Fruit fly (Drosophila melanogaster) whole organism, adult: ENCODE data around the gene shep.

Experiments
- CG11617 ChIP-seq: fragments of 200-800 bp; sonication (Bioruptor generic); optimal IDR thresholded peaks from 2 replicates; lab custom pipeline; 2017; ENCODE audit warnings: mild to moderate bottlenecking, missing biosample characterization, missing genetic modification reagents, missing genetic modification characterization
- CG12768 ChIP-seq: fragments of 200-800 bp; sonication (Bioruptor generic); optimal IDR thresholded peaks from 2 replicates; lab custom pipeline; 2017; ENCODE audit warnings: missing biosample characterization, missing genetic modification characterization, mild to moderate bottlenecking, moderate library complexity, missing genetic modification reagents
- CG1620 ChIP-seq: fragments of 200-800 bp; sonication (Bioruptor generic); optimal IDR thresholded peaks from 2 replicates; lab custom pipeline; 2016; ENCODE audit warnings: missing biosample characterization, missing genetic modification characterization
- CG33017 ChIP-seq: fragments of 200-800 bp; sonication (Bioruptor generic); optimal IDR thresholded peaks from 2 replicates; lab custom pipeline; 2018; ENCODE audit warnings: missing biosample characterization, mild to moderate bottlenecking, missing genetic modification characterization, moderate library complexity
- CG7045 ChIP-seq: fragments of 200-800 bp; sonication (Bioruptor generic); optimal IDR thresholded peaks from 2 replicates; lab custom pipeline; 2017; ENCODE audit warnings: missing biosample characterization, mild to moderate bottlenecking, missing genetic modification characterization
- CG7101 ChIP-seq: fragments of 200-800 bp; sonication (Bioruptor generic); optimal IDR thresholded peaks from 2 replicates; lab custom pipeline; 2018; ENCODE audit warnings: missing biosample characterization, mild to moderate bottlenecking, missing genetic modification characterization, moderate library complexity
- Crg-1 ChIP-seq: fragments of 200-800 bp; sonication (Bioruptor generic); optimal IDR thresholded peaks from 2 replicates; lab custom pipeline; 2016; ENCODE audit warnings: missing biosample characterization, missing genetic modification characterization
- Hr96 ChIP-seq: fragments of 200-800 bp; sonication (Bioruptor generic); optimal IDR thresholded peaks from 2 replicates; lab custom pipeline; 2016; ENCODE audit warnings: missing biosample characterization, missing genetic modification characterization
- Mnt ChIP-seq: fragments of 200-800 bp; sonication (Bioruptor generic); optimal IDR thresholded peaks from 2 replicates; lab custom pipeline; 2016; ENCODE audit warnings: missing biosample characterization, mild to moderate bottlenecking, missing genetic modification characterization
- bab1 ChIP-seq: fragments of 200-800 bp; sonication (Bioruptor generic); optimal IDR thresholded peaks from 3 replicates; lab custom pipeline; 2019; ENCODE audit warnings: missing biosample characterization, mild to moderate bottlenecking, missing genetic modification characterization, moderate library complexity
- cic ChIP-seq: fragments of 200-800 bp; sonication (Bioruptor generic); optimal IDR thresholded peaks from 2 replicates; lab custom pipeline; 2017; ENCODE audit warnings: missing biosample characterization, mild to moderate bottlenecking, missing genetic modification characterization, moderate library complexity
- cnc ChIP-seq, 2 experiments: fragments of >200 bp; optimal IDR thresholded peaks; 2 replicates each; lab custom pipeline; 2017
- ovo ChIP-seq: fragments of 200-800 bp; sonication (Bioruptor generic); optimal IDR thresholded peaks from 2 replicates; lab custom pipeline; 2016; ENCODE audit warnings: missing biosample characterization, missing genetic modification characterization
- pad ChIP-seq: fragments of 200-800 bp; sonication (Bioruptor generic); optimal IDR thresholded peaks from 3 replicates; lab custom pipeline; 2017; ENCODE audit warnings: missing biosample characterization, missing genetic modification characterization, mild to moderate bottlenecking, moderate library complexity, missing genetic modification reagents
- toe ChIP-seq: fragments of 200-800 bp; sonication (Bioruptor generic); optimal IDR thresholded peaks from 2 replicates; lab custom pipeline; 2016; ENCODE audit warnings: missing biosample characterization, missing genetic modification characterization

The shep gene

DNA sequence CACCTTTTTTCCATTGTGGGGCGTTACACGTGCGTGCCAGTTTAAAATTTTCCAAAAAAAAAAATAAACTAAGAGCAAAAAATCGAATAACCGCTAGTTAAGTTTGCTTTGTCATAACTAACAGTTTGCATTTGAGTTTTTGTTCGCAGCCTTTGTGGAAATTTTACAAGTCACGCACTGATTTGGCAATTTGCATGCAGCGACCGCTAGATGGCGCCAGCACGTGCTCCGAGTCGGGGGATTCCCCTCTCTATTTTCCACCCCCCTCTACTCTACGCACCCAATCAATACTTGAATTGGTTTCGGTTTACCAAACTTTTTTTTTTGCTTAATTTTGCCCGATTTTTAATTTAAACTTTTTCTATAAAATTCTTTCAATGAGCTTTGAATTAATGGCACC is 152.5 kb downstream of the shep start:
- TF ChIP-seq Hr96 (GFP tag; lab: Kevin White, UChicago): no peak
- no peak for TF ChIP-seq CG1620
- TF ChIP-seq Mnt (GFP tag; lab: Kevin White, UChicago): no peak
- TF ChIP-seq bab1 (GFP tag; lab: Kevin White, UChicago): no peak
- TF ChIP-seq toe: no peak
- no peak for TF ChIP-seq Crg-1
- TF ChIP-seq cnc (optimal IDR thresholded peaks at IDR 0.05; lab: Kevin White, UChicago): no peak
- TF ChIP-seq cic (GFP tag; lab: Kevin White, UChicago): no peak
- no peak for TF ChIP-seq pad (GFP tag; lab: Kevin White, UChicago)
- no peak for TF ChIP-seq CG12768
- TF ChIP-seq CG33017 (tag; lab: Kevin White, UChicago): no peak
- TF ChIP-seq CG7045 (GFP tag; lab: Kevin White, UChicago): no peak
- TF ChIP-seq CG7101 (tag; lab: Kevin White, UChicago): no peak
- no peak for TF ChIP-seq ovo
- no peak for TF ChIP-seq CG11617 (GFP tag; lab: Kevin White, UChicago)
